Worm (Caenorhabditis elegans) whole organism, L3 larva: ENCODE results near the gene rhy-1.

Source experiments
- aly-2 ChIP-seq: fragments of 150-350 bp; optimal IDR thresholded peaks from 2 replicates; lab custom pipeline; 2014; ENCODE audit warnings: missing biosample characterization, missing genetic modification characterization
- ceh-16 ChIP-seq: sonication (generic microtip); optimal IDR thresholded peaks from 2 replicates; lab custom pipeline; 2017; ENCODE audit warnings: missing biosample characterization, missing genetic modification characterization
- ceh-9 ChIP-seq: sonication (generic microtip); optimal IDR thresholded peaks from 2 replicates; lab custom pipeline; 2018; ENCODE audit warnings: missing biosample characterization, missing genetic modification characterization
- egl-5 ChIP-seq: fragments of 150-350 bp; optimal IDR thresholded peaks from 2 replicates; lab custom pipeline; 2017; ENCODE audit warnings: missing biosample characterization, missing genetic modification reagents, missing genetic modification characterization, inconsistent platforms
- elt-1 ChIP-seq: fragments of 150-350 bp; optimal IDR thresholded peaks from 2 replicates; lab custom pipeline; 2014; ENCODE audit warnings: missing biosample characterization, missing genetic modification characterization
- elt-2 ChIP-seq: sonication (generic microtip); optimal IDR thresholded peaks from 2 replicates; lab custom pipeline; 2016; ENCODE audit warnings: missing genetic modification reagents, mild to moderate bottlenecking, missing genetic modification characterization, missing compliant biosample characterization
- elt-3 ChIP-seq, 3 experiments: fragments of 150-350 bp in 1 of 3; sonication (generic microtip) in 2 of 3; optimal IDR thresholded peaks; 2 replicates in 2 of 3; 4 replicates in 1 of 3; lab custom pipeline; 2014 to 2017; ENCODE audit warnings: missing biosample characterization in 3 of 3, missing genetic modification characterization in 3 of 3
- eor-1 ChIP-seq, 2 experiments: fragments of 150-350 bp; optimal IDR thresholded peaks; 2 replicates each; lab custom pipeline; 2014 to 2018; ENCODE audit warnings: missing biosample characterization in 2 of 2, missing genetic modification characterization in 2 of 2
- fkh-10 ChIP-seq: sonication (generic microtip); optimal IDR thresholded peaks from 2 replicates; lab custom pipeline; 2017; ENCODE audit warnings: missing biosample characterization, missing genetic modification reagents, missing genetic modification characterization
- lin-15B ChIP-seq: fragments of 150-350 bp; optimal IDR thresholded peaks from 2 replicates; lab custom pipeline; 2014; ENCODE audit warnings: missing biosample characterization, missing genetic modification characterization
- mdl-1 ChIP-seq: fragments of 150-350 bp; optimal IDR thresholded peaks from 2 replicates; lab custom pipeline; 2014; ENCODE audit warnings: missing biosample characterization, missing genetic modification characterization
- nfya-1 ChIP-seq: sonication (generic microtip); optimal IDR thresholded peaks from 2 replicates; lab custom pipeline; 2017; ENCODE audit warnings: missing genetic modification characterization, mild to moderate bottlenecking, missing compliant biosample characterization, antibody characterized with exemption, moderate library complexity; ENCODE audit not compliant: insufficient read depth
- nhr-11 ChIP-seq: fragments of 150-350 bp; optimal IDR thresholded peaks from 2 replicates; lab custom pipeline; 2014; ENCODE audit warnings: missing biosample characterization, missing genetic modification characterization
- nhr-23 ChIP-seq: fragments of 150-350 bp; optimal IDR thresholded peaks from 2 replicates; lab custom pipeline; 2014; ENCODE audit warnings: missing biosample characterization, missing genetic modification reagents, missing genetic modification characterization
- nhr-25 ChIP-seq: sonication (generic microtip); optimal IDR thresholded peaks from 2 replicates; lab custom pipeline; 2017; ENCODE audit warnings: missing biosample characterization, missing genetic modification characterization
- nhr-28 ChIP-seq: fragments of 150-350 bp; optimal IDR thresholded peaks from 2 replicates; lab custom pipeline; 2014; ENCODE audit warnings: missing biosample characterization, missing genetic modification characterization
- nhr-43 ChIP-seq: sonication (generic microtip); optimal IDR thresholded peaks from 2 replicates; lab custom pipeline; 2016; ENCODE audit warnings: mild to moderate bottlenecking, missing genetic modification characterization, missing compliant biosample characterization; ENCODE audit not compliant: poor library complexity, severe bottlenecking
- nhr-67 ChIP-seq: fragments of 150-350 bp; optimal IDR thresholded peaks from 2 replicates; lab custom pipeline; 2014; ENCODE audit warnings: missing biosample characterization, missing genetic modification characterization
- nhr-77 ChIP-seq: fragments of 150-350 bp; optimal IDR thresholded peaks from 2 replicates; lab custom pipeline; 2014; ENCODE audit warnings: missing biosample characterization, missing genetic modification characterization
- pha-4 ChIP-seq: fragments of 150-350 bp; optimal IDR thresholded peaks from 2 replicates; lab custom pipeline; 2014; ENCODE audit warnings: missing biosample characterization, missing genetic modification reagents, missing genetic modification characterization
- pqm-1 ChIP-seq: fragments of 150-350 bp; optimal IDR thresholded peaks from 2 replicates; lab custom pipeline; 2017; ENCODE audit warnings: missing biosample characterization, missing genetic modification characterization, inconsistent platforms
- sea-2 ChIP-seq: fragments of 150-350 bp; sonication (generic microtip); optimal IDR thresholded peaks from 4 replicates; lab custom pipeline; 2014; ENCODE audit warnings: missing biosample characterization, missing genetic modification reagents, missing genetic modification characterization
- skn-1 ChIP-seq: fragments of 150-350 bp; optimal IDR thresholded peaks from 2 replicates; lab custom pipeline; 2014; ENCODE audit warnings: missing biosample characterization, missing genetic modification characterization
- snpc-4 ChIP-seq: fragments of 150-350 bp; optimal IDR thresholded peaks from 2 replicates; lab custom pipeline; 2014; ENCODE audit warnings: missing biosample characterization, missing genetic modification characterization
- tbx-2 ChIP-seq: sonication (generic microtip); optimal IDR thresholded peaks from 2 replicates; lab custom pipeline; 2016; ENCODE audit warnings: mild to moderate bottlenecking, missing genetic modification characterization, missing compliant biosample characterization
- unc-62 ChIP-seq: fragments of 150-350 bp; sonication (generic microtip); optimal IDR thresholded peaks from 4 replicates; lab custom pipeline; 2014; ENCODE audit warnings: missing biosample characterization, missing genetic modification reagents, missing genetic modification characterization
- ztf-11 ChIP-seq: fragments of 150-350 bp; optimal IDR thresholded peaks from 2 replicates; lab custom pipeline; 2014; ENCODE audit warnings: missing biosample characterization, missing genetic modification characterization

Gene rhy-1

DNA sequence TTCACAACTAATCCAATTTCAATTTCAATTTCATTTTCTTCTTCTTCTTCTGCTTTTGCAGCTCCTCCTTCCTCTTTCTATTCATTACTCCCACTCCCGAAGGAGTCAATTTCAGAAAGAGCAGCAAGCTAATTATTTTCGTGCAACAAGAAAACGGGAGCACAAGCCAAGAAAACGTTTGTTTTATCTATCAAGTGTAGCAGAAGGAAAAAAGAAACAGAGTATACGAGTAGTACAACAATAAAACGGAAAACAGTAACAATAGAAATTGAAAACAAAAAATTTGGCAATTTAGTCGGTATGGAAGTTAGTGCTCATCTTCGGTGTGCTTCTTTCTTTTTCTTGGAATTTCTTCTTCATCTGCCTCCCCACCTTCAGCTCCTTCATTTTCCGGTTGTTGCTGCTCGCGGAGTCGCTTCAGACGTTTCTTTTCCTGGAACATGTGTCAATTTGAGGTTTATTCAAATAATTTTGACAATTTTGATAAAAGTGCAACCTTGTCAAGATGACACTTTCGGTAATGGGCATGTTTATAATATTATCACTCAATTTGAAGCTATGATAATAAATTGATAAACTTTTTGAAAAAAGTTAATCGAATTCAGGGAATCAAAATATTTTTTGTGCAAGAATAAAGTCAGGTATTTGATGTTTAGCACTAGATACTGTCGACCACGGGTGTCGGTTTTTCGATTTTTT, 4.7 kb downstream of the rhy-1 start, which contains the start of gene W07A12.8:
Gene W07A12.8 (minus strand): TSS at position 51 of the 699 bp plus-strand sequence.
- TF ChIP-seq elt-2 (tag; lab: Kevin White, UChicago) (peak; percentile 39), ceh-9 (tag; lab: Kevin White, UChicago) (no peak)

DNA sequence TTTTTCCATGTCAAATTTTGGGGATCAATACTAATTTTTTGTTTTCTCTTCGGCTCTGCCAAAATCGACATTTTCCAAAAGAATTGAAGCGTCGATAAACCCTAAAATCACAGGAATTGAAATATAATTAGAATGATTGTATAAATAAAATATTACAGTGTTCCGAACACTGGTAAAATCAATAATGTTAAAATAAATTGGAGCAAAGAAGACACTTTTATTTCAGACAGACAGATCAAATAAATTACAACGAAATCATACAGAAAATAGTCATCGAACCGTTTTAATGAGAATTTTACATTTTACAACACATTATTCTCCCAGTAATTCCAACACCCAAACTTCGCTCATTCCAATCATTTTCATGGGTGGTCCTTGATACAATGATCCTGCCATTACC, 6.6 kb downstream of the rhy-1 start, which contains the start of gene T23G7.3:
Gene T23G7.3 (minus strand): TSS at position 101 of the 400 bp plus-strand sequence.
- TF ChIP-seq skn-1 (tag; lab: Kevin White, UChicago) = no peak

DNA sequence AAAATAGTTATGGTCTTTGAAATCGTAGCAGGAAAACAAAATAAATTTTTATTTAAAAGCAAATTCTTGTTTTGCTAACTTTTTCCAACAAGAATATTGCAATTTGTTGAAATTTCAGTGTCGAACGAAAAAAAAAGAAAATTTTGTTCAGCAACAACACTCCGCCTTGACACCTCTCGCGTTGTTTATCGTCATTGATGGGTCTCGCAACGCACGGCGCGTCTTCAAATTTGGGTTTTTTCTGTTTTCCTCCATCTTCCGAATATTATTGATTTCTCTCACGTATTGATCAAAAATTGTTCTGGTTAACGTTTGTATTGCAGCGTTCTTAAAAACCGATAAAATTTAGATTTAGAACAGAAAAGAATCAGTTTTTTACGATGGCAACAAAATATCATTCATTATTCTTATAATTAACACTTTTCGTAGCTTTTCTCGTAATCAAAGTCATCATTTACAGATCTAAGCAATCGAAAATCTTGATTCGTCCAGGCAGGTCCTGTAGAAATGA, 8.3 kb downstream of the rhy-1 start, which contains the start of gene dpl-1:
Gene dpl-1 (plus strand): TSS at position 461 of the 511 bp plus-strand sequence.
- peak; percentile 74 for TF ChIP-seq pha-4 (tag; lab: Kevin White, UChicago)
- peak; percentile 21 for TF ChIP-seq elt-2 (tag; lab: Kevin White, UChicago)
- TF ChIP-seq nfya-1 (tag; lab: Kevin White, UChicago) = peak; percentile 62
- TF ChIP-seq nhr-28 = no peak
- TF ChIP-seq egl-5 (tag; lab: Kevin White, UChicago) = peak; percentile 19
- TF ChIP-seq lin-15B (tag; lab: Kevin White, UChicago) = peak; percentile 63
- TF ChIP-seq nhr-11 (tag; lab: Kevin White, UChicago) = no peak
- TF ChIP-seq nhr-25 (tag; lab: Kevin White, UChicago) = peak; percentile 47
- TF ChIP-seq sea-2 (GFP tag; lab: Kevin White, UChicago) = no peak

DNA sequence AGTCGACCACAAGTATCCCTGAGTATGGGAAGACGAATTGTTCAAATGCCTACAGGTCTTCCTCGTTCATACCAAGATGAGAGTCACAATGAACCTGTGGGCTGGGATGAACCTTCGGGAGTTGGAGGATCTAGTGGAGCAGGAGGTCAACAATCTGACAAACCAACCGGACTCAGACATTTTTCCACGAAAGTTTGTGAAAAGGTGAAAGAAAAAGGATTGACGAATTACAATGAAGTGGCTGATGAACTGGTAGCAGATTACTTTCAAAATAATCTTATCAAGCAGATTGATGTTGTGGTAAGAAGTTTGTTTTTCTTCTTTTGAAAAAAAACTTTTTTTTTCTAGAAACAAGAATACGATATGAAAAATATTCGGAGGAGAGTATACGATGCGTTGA, 8.9 kb downstream of the rhy-1 start:
- TF ChIP-seq ceh-16 (tag; lab: Kevin White, UChicago) = no peak
- TF ChIP-seq nhr-25 (tag; lab: Kevin White, UChicago) = no peak
- TF ChIP-seq ceh-9 (tag; lab: Kevin White, UChicago) = no peak
- no peak for TF ChIP-seq nhr-67
- no peak for TF ChIP-seq fkh-10 (GFP tag; lab: Kevin White, UChicago)
- no peak for TF ChIP-seq unc-62 (GFP tag; lab: Kevin White, UChicago)
- TF ChIP-seq mdl-1 (tag; lab: Kevin White, UChicago) = no peak

DNA sequence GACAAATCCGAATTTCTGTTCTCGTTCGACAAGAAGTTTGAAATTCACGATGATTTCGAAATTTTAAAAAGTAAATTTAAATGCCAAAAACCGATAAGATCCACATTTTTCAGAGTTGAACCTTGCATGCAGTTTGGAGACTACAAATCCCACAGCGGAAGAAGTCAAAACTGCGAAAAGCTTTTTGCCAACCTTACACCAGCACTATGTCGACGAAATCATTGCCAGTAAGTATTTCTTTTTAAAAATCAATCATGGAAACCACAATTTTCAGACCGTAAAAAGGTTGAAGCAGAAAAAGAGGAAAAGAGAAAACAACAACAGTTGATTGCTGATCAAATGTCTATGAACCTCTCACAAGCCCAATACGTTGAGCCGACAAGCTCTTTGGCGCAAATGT, 9.7 kb downstream of the rhy-1 start:
- no peak for TF ChIP-seq nhr-23
- TF ChIP-seq lin-15B (tag; lab: Kevin White, UChicago) = no peak
- no peak for TF ChIP-seq nhr-43 (tag; lab: Kevin White, UChicago)
- TF ChIP-seq elt-3 (tag; optimal IDR thresholded peaks at IDR 0.05; lab: Kevin White, UChicago) = no peak
- TF ChIP-seq, all 47 proteins: peak for 0

DNA sequence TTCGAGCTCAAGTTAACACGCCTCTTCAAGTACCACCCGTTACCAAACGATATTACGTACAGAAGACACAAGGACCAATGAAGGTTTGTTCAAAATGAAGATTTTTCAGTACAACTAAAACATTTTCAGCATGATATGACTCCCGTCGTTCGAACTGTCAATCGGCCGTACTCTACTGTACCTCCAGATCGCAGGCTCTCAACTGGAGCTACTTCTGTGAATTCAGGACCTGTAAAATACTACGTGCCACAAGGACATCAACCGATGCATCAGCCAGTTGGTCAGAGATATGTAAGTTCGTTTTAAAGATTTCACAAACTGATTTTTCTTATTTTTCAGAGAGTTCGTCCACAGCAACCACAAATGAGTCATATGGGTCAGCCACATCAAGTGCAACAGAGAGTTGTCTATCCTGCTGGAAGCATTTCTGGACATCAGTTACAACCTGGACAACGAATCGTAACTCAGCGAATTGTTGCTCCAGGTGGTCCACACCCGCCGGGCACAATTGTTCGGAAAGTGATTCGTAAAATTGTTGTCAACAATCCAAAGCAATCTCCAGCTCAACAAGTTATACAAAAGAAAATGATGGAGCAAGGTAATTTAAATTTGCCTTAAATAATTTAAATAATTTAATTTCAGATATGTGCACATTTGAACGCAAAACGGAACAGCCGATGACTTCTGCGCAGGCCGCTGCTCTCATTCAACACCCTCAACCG, 10.4 kb downstream of the rhy-1 start:
- TF ChIP-seq nhr-43 (tag; lab: Kevin White, UChicago) (no peak), aly-2 (tag; lab: Kevin White, UChicago) (no peak), mdl-1 (tag; lab: Kevin White, UChicago) (no peak), egl-5 (tag; lab: Kevin White, UChicago) (no peak), nhr-28 (no peak), snpc-4 (tag; lab: Kevin White, UChicago) (no peak), pha-4 (tag; lab: Kevin White, UChicago) (no peak), elt-1 (tag; lab: Kevin White, UChicago) (no peak), eor-1 (tag; optimal IDR thresholded peaks at IDR 0.05; lab: Kevin White, UChicago) (no peak), pqm-1 (tag; lab: Kevin White, UChicago) (no peak), lin-15B (tag; lab: Kevin White, UChicago) (no peak), nhr-77 (tag; lab: Kevin White, UChicago) (no peak), ztf-11 (no peak), tbx-2 (tag; lab: Kevin White, UChicago) (no peak), nhr-67 (no peak), nhr-23 (no peak), nhr-25 (tag; lab: Kevin White, UChicago) (no peak)
- TF ChIP-seq, all 47 proteins: peak for 0
